Fruit fly (Drosophila melanogaster) Kc167 (cell line): Measurements from ENCODE around the gene CecC.

Source experiments
- Sin3A ChIP-seq: fragments of >200 bp; optimal IDR thresholded peaks from 2 replicates; lab custom pipeline; 2018; ENCODE audit warnings: missing external identifiers
- h ChIP-seq: fragments of >200 bp; optimal IDR thresholded peaks from 3 replicates; lab custom pipeline; 2018; ENCODE audit warnings: missing external identifiers
- insv ChIP-seq: fragments of >200 bp; optimal IDR thresholded peaks from 3 replicates; lab custom pipeline; 2018; ENCODE audit warnings: missing external identifiers
- psq ChIP-seq: fragments of >200 bp; optimal IDR thresholded peaks from 2 replicates; lab custom pipeline; 2017; ENCODE audit warnings: missing external identifiers
- ttk ChIP-seq: sonication (Bioruptor generic); optimal IDR thresholded peaks from 2 replicates; lab custom pipeline; 2017; ENCODE audit warnings: missing external identifiers

DNA sequence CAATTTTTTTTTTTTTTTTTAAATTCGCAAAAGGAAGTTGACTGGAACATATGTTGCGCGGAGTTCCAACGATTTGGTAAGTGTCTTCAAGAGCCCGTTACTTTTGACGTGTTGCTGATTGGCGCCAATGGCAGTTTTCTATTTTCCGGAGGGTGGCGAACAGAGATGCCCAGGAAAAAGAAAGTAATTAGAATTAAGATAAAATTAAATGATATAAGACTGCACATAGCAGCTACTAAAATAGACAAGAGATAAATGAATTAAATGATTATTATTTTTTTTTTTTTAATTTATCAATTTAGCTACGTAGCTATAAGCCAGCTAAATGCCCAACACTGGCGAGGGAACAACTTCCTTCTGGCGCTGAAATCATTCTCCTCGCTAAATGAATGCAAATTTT is 6.0 kb downstream of the CecC start:
- TF ChIP-seq insv (no peak), ttk (no peak), h (lab: Kevin White, UChicago) (no peak), Sin3A (lab: Kevin White, UChicago) (no peak), psq (lab: Kevin White, UChicago) (no peak)
